Worm (Caenorhabditis elegans) whole organism, early embryonic: ENCODE measurements around the gene B0496.1.
A peak's percentile ranks its signal among the peaks of the same experiment; 100 is the strongest.

Source experiments
- B0310.2 ChIP-seq: sonication (generic microtip); optimal IDR thresholded peaks from 2 replicates; lab custom pipeline; 2016; ENCODE audit warnings: mild to moderate bottlenecking, missing genetic modification characterization, missing compliant biosample characterization
- F13C5.2 ChIP-seq: sonication (generic microtip); optimal IDR thresholded peaks from 2 replicates; lab custom pipeline; 2017; ENCODE audit warnings: mild to moderate bottlenecking, missing genetic modification characterization, inconsistent platforms, missing compliant biosample characterization
- aly-1 ChIP-seq: sonication (generic microtip); optimal IDR thresholded peaks from 2 replicates; lab custom pipeline; 2016; ENCODE audit warnings: missing genetic modification characterization, missing compliant biosample characterization
- ama-1 ChIP-seq: fragments of 150-350 bp; optimal IDR thresholded peaks from 2 replicates; lab custom pipeline; 2014
- ceh-13 ChIP-seq: fragments of 200-800 bp; sonication (Bioruptor generic); optimal IDR thresholded peaks from 2 replicates; lab custom pipeline; 2018; ENCODE audit warnings: mild to moderate bottlenecking, missing genetic modification characterization, missing compliant biosample characterization
- ceh-36 ChIP-seq: sonication (generic microtip); optimal IDR thresholded peaks from 2 replicates; lab custom pipeline; 2016; ENCODE audit warnings: missing genetic modification characterization, inconsistent platforms, missing compliant biosample characterization
- ets-7 ChIP-seq: sonication (generic microtip); optimal IDR thresholded peaks from 2 replicates; lab custom pipeline; 2016; ENCODE audit warnings: missing genotype, missing genetic modification characterization, missing compliant biosample characterization
- flt-1 ChIP-seq: fragments of 200-800 bp; sonication (Bioruptor generic); IDR thresholded peaks from 2 replicates; pipeline ENCODE4 v1.3.6; 2022; ENCODE audit warnings: missing genetic modification characterization, missing compliant biosample characterization
- hmbx-1 ChIP-seq: sonication (generic microtip); optimal IDR thresholded peaks from 2 replicates; lab custom pipeline; 2016; ENCODE audit warnings: mild to moderate bottlenecking, missing genetic modification characterization, missing compliant biosample characterization
- hmg-4 ChIP-seq: fragments of 200-800 bp; sonication (Bioruptor generic); optimal IDR thresholded peaks from 2 replicates; lab custom pipeline; 2018; ENCODE audit warnings: mild to moderate bottlenecking, missing genetic modification characterization, missing compliant biosample characterization
- hnd-1 ChIP-seq: sonication (generic microtip); optimal IDR thresholded peaks from 2 replicates; lab custom pipeline; 2016; ENCODE audit warnings: missing genetic modification characterization, missing compliant biosample characterization
- pes-1 ChIP-seq: fragments of 200-800 bp; sonication (Bioruptor generic); IDR thresholded peaks from 2 replicates; pipeline ENCODE4 v1.3.6; 2022; ENCODE audit warnings: missing genetic modification reagents, missing genetic modification characterization, missing compliant biosample characterization
- scrt-1 ChIP-seq: fragments of 200-800 bp; sonication (Bioruptor generic); IDR thresholded peaks from 2 replicates; pipeline ENCODE4 v1.3.6; 2022; ENCODE audit warnings: missing genetic modification characterization, missing compliant biosample characterization
- sea-1 ChIP-seq: fragments of 200-800 bp; sonication (Bioruptor generic); conservative IDR thresholded peaks from 2 replicates; pipeline ENCODE4 v1.3.6; 2022; ENCODE audit warnings: missing genetic modification characterization, missing compliant biosample characterization
- tbx-11 ChIP-seq: fragments of 200-800 bp; sonication (Bioruptor generic); IDR thresholded peaks from 2 replicates; pipeline ENCODE4 v1.3.6; 2022; ENCODE audit warnings: missing genetic modification characterization, missing compliant biosample characterization
- tbx-37 ChIP-seq: fragments of 200-800 bp; sonication (Bioruptor generic); conservative IDR thresholded peaks from 2 replicates; pipeline ENCODE4 v1.3.6; 2022; ENCODE audit warnings: missing genetic modification reagents, missing genetic modification characterization, missing compliant biosample characterization
- tra-4 ChIP-seq: sonication (generic microtip); optimal IDR thresholded peaks from 2 replicates; lab custom pipeline; 2017; ENCODE audit warnings: missing genetic modification characterization, missing compliant biosample characterization

Gene B0496.1

ce11 chrIV:7445995-7446394 lies at the start of gene B0496.1:
TSS of gene B0496.1 (plus strand) at chrIV:7446295.
- TF ChIP-seq ama-1 (lab: Kevin White, UChicago) (no peak), hmbx-1 (no peak), ceh-13 (no peak), B0310.2 (tag; lab: Kevin White, UChicago) (no peak), tbx-37 (GFP tag; lab: Robert Waterston, UW) (no peak), flt-1 (GFP tag; lab: Robert Waterston, UW) (no peak), F13C5.2 (no peak), ceh-36 (tag; lab: Kevin White, UChicago) (no peak), scrt-1 (GFP tag; lab: Robert Waterston, UW) (no peak), tbx-11 (no peak), hmg-4 (GFP tag; lab: Kevin White, UChicago) (no peak), tra-4 (tag; lab: Kevin White, UChicago) (no peak), sea-1 (GFP tag; lab: Robert Waterston, UW) (no peak), pes-1 (GFP tag; lab: Robert Waterston, UW) (no peak), hnd-1 (tag; lab: Kevin White, UChicago) (no peak), ets-7 (tag; lab: Kevin White, UChicago) (no peak), aly-1 (tag; lab: Kevin White, UChicago) (no peak)

ce11 chrIV:7397507-7397906 lies 48.6 kb upstream of the B0496.1 start:
- TF ChIP-seq aly-1 (tag; lab: Kevin White, UChicago) (no peak), hnd-1 (tag; lab: Kevin White, UChicago) (no peak), pes-1 (GFP tag; lab: Robert Waterston, UW) (no peak), flt-1 (GFP tag; lab: Robert Waterston, UW) (no peak), hmbx-1 (no peak), tra-4 (tag; lab: Kevin White, UChicago) (no peak), hmg-4 (GFP tag; lab: Kevin White, UChicago) (no peak), ceh-13 (no peak), tbx-11 (no peak), tbx-37 (GFP tag; lab: Robert Waterston, UW) (no peak), ama-1 (lab: Kevin White, UChicago) (no peak), F13C5.2 (no peak), scrt-1 (GFP tag; lab: Robert Waterston, UW) (no peak)

- TF ChIP-seq hmg-4 (GFP tag; lab: Kevin White, UChicago) (no peak), scrt-1 (GFP tag; lab: Robert Waterston, UW) (no peak), tbx-11 (no peak), tbx-37 (GFP tag; lab: Robert Waterston, UW) (no peak), sea-1 (GFP tag; lab: Robert Waterston, UW) (no peak), ceh-13 (no peak), pes-1 (GFP tag; lab: Robert Waterston, UW) (no peak), F13C5.2 (no peak), ets-7 (tag; lab: Kevin White, UChicago) (no peak)
Observed at ce11 chrIV:7400502-7401118, 45.5 kb upstream of the B0496.1 start.

ce11 chrIV:7402077-7402476 lies 44.0 kb upstream of the B0496.1 start:
- TF ChIP-seq F13C5.2, result no peak
- TF ChIP-seq sea-1 (GFP tag; lab: Robert Waterston, UW), result no peak
- TF ChIP-seq hmg-4 (GFP tag; lab: Kevin White, UChicago), result peak; percentile 62

- TF ChIP-seq hmbx-1, result no peak
- TF ChIP-seq F13C5.2, result no peak
- no peak for TF ChIP-seq tbx-37 (GFP tag; lab: Robert Waterston, UW)
- TF ChIP-seq aly-1 (tag; lab: Kevin White, UChicago), result no peak
- TF ChIP-seq B0310.2 (tag; lab: Kevin White, UChicago), result no peak
- TF ChIP-seq flt-1 (GFP tag; lab: Robert Waterston, UW), result no peak
- TF ChIP-seq scrt-1 (GFP tag; lab: Robert Waterston, UW), result no peak
- no peak for TF ChIP-seq ets-7 (tag; lab: Kevin White, UChicago)
- no peak for TF ChIP-seq tbx-11
- no peak for TF ChIP-seq hmg-4 (GFP tag; lab: Kevin White, UChicago)
- TF ChIP-seq tra-4 (tag; lab: Kevin White, UChicago), result no peak
- no peak for TF ChIP-seq ceh-13
- no peak for TF ChIP-seq sea-1 (GFP tag; lab: Robert Waterston, UW)
- TF ChIP-seq ama-1 (lab: Kevin White, UChicago), result no peak
- no peak for TF ChIP-seq pes-1 (GFP tag; lab: Robert Waterston, UW)
- TF ChIP-seq hnd-1 (tag; lab: Kevin White, UChicago), result no peak
- TF ChIP-seq ceh-36 (tag; lab: Kevin White, UChicago), result no peak
Observed at ce11 chrIV:7403422-7403821, 42.7 kb upstream of the B0496.1 start.

ce11 chrIV:7404934-7405632 lies 41.0 kb upstream of the B0496.1 start, which contains the start of the genes C48A7.16 and egl-19:
TSS of gene C48A7.16 (plus strand) at chrIV:7405477.
TSS of gene egl-19 (plus strand) at chrIV:7405582.
- no peak for TF ChIP-seq hmg-4 (GFP tag; lab: Kevin White, UChicago)
- TF ChIP-seq ceh-36 (tag; lab: Kevin White, UChicago), result no peak
- no peak for TF ChIP-seq tbx-37 (GFP tag; lab: Robert Waterston, UW)
- TF ChIP-seq ama-1 (lab: Kevin White, UChicago), result no peak
- no peak for TF ChIP-seq B0310.2 (tag; lab: Kevin White, UChicago)
- TF ChIP-seq flt-1 (GFP tag; lab: Robert Waterston, UW), result no peak
- no peak for TF ChIP-seq ceh-13
- TF ChIP-seq tra-4 (tag; lab: Kevin White, UChicago), result no peak
- no peak for TF ChIP-seq hnd-1 (tag; lab: Kevin White, UChicago)
- no peak for TF ChIP-seq pes-1 (GFP tag; lab: Robert Waterston, UW)
- no peak for TF ChIP-seq tbx-11
- TF ChIP-seq sea-1 (GFP tag; lab: Robert Waterston, UW), result no peak
- TF ChIP-seq ets-7 (tag; lab: Kevin White, UChicago), result no peak
- TF ChIP-seq hmbx-1, result no peak
- TF ChIP-seq aly-1 (tag; lab: Kevin White, UChicago), result no peak
